Fruit fly (Drosophila melanogaster) whole organism, wandering third instar larva: ENCODE data around the gene CG1024.
A peak's percentile ranks its signal among the peaks of the same experiment; 100 is the strongest.

Experiments used
- Abd-B ChIP-seq: fragments of >200 bp; optimal IDR thresholded peaks from 2 replicates; lab custom pipeline; 2017; ENCODE audit warnings: missing biosample characterization, missing genetic modification characterization
- CG32264 ChIP-seq: fragments of 200-800 bp; sonication (Bioruptor generic); optimal IDR thresholded peaks from 2 replicates; lab custom pipeline; 2016; ENCODE audit warnings: missing biosample characterization, missing genetic modification characterization
- CG9705 ChIP-seq: fragments of 200-800 bp; sonication (Bioruptor generic); optimal IDR thresholded peaks from 2 replicates; lab custom pipeline; 2018; ENCODE audit warnings: missing biosample characterization, mild to moderate bottlenecking, missing genetic modification characterization
- CrebA ChIP-seq: fragments of 200-800 bp; sonication (Bioruptor generic); optimal IDR thresholded peaks from 2 replicates; lab custom pipeline; 2016; ENCODE audit warnings: missing biosample characterization, mild to moderate bottlenecking, missing genetic modification characterization, borderline replicate concordance
- Dfd ChIP-seq: fragments of >200 bp; optimal IDR thresholded peaks from 2 replicates; lab custom pipeline; 2017; ENCODE audit warnings: missing biosample characterization, missing genetic modification characterization
- Dif ChIP-seq: fragments of 200-275, 200-300 bp; sonication (Bioruptor generic); optimal IDR thresholded peaks from 2 replicates; lab custom pipeline; 2018; ENCODE audit warnings: missing biosample characterization, missing genetic modification characterization; ENCODE audit not compliant: partially characterized antibody
- GATAd ChIP-seq: sonication (Bioruptor generic); optimal IDR thresholded peaks from 2 replicates; lab custom pipeline; 2016; ENCODE audit warnings: missing biosample characterization, missing genetic modification characterization
- HLH106 ChIP-seq: fragments of 200-800 bp; optimal IDR thresholded peaks from 3 replicates; lab custom pipeline; 2019; ENCODE audit warnings: missing biosample characterization, mild to moderate bottlenecking, missing genetic modification characterization, moderate library complexity
- Hnf4 ChIP-seq: fragments of 200-800 bp; sonication (Bioruptor generic); optimal IDR thresholded peaks from 2 replicates; lab custom pipeline; 2016; ENCODE audit warnings: missing biosample characterization, mild to moderate bottlenecking, missing genetic modification characterization
- Hr78 ChIP-seq: fragments of >200 bp; optimal IDR thresholded peaks from 2 replicates; lab custom pipeline; 2017; ENCODE audit warnings: missing biosample characterization, missing genetic modification characterization
- Hr83 ChIP-seq: fragments of 200-300 bp; sonication (Bioruptor generic); optimal IDR thresholded peaks from 2 replicates; lab custom pipeline; 2016; ENCODE audit warnings: missing biosample characterization, mild to moderate bottlenecking, missing genetic modification characterization, moderate library complexity; ENCODE audit not compliant: poor library complexity, severe bottlenecking
- Jra ChIP-seq: sonication (Bioruptor generic); optimal IDR thresholded peaks from 2 replicates; lab custom pipeline; 2016; ENCODE audit warnings: missing biosample characterization, missing genetic modification characterization
- Mio ChIP-seq: sonication (Bioruptor generic); optimal IDR thresholded peaks from 2 replicates; lab custom pipeline; 2016; ENCODE audit warnings: missing biosample characterization, missing genetic modification characterization
- Myc ChIP-seq: fragments of >200 bp; optimal IDR thresholded peaks from 2 replicates; lab custom pipeline; 2017
- N ChIP-seq: fragments of >200 bp; optimal IDR thresholded peaks from 2 replicates; lab custom pipeline; 2018; ENCODE audit warnings: missing biosample characterization, missing external identifiers, missing genetic modification characterization
- OdsH ChIP-seq: fragments of 200-800 bp; sonication (Bioruptor generic); optimal IDR thresholded peaks from 2 replicates; lab custom pipeline; 2016; ENCODE audit warnings: missing biosample characterization, mild to moderate bottlenecking, missing genetic modification characterization
- Rel ChIP-seq, 2 experiments: fragments of 200-800 bp; sonication (Bioruptor generic) in 1 of 2; optimal IDR thresholded peaks; 2 replicates in 1 of 2; 3 replicates in 1 of 2; lab custom pipeline; 2016 to 2019; ENCODE audit warnings: mild to moderate bottlenecking in 2 of 2, missing biosample characterization in 2 of 2, missing genetic modification characterization in 2 of 2, moderate library complexity in 1 of 2
- Sp1 ChIP-seq: fragments of 200-800 bp; sonication (Bioruptor generic); optimal IDR thresholded peaks from 3 replicates; lab custom pipeline; 2019; ENCODE audit warnings: missing biosample characterization, mild to moderate bottlenecking, missing genetic modification characterization, moderate library complexity
- Vsx2 ChIP-seq: fragments of 200-300, 225-300 bp; sonication (Bioruptor generic); optimal IDR thresholded peaks from 2 replicates; lab custom pipeline; 2018; ENCODE audit warnings: missing biosample characterization, missing genetic modification characterization; ENCODE audit not compliant: partially characterized antibody
- br ChIP-seq: fragments of 200-800 bp; sonication (Bioruptor generic); optimal IDR thresholded peaks from 2 replicates; lab custom pipeline; 2016; ENCODE audit warnings: missing biosample characterization, missing genetic modification characterization
- brk ChIP-seq: fragments of 200-800 bp; sonication (Bioruptor generic); optimal IDR thresholded peaks from 2 replicates; lab custom pipeline; 2016; ENCODE audit warnings: missing biosample characterization, mild to moderate bottlenecking, missing genetic modification characterization
- dl ChIP-seq, 2 experiments: fragments of 175-275, 200-275 bp in 1 of 2; fragments of 200-275 bp in 1 of 2; sonication (Bioruptor generic); optimal IDR thresholded peaks; lab custom pipeline; 2018; ENCODE audit warnings: mild to moderate bottlenecking in 2 of 2, missing biosample characterization in 2 of 2, missing genetic modification characterization in 2 of 2, moderate library complexity in 2 of 2; ENCODE audit not compliant: partially characterized antibody in 2 of 2, insufficient read depth in 1 of 2
- dmrt93B ChIP-seq: fragments of 200-800 bp; sonication (Bioruptor generic); optimal IDR thresholded peaks from 2 replicates; lab custom pipeline; 2018; ENCODE audit warnings: missing biosample characterization, mild to moderate bottlenecking, missing genetic modification characterization
- dsf ChIP-seq: sonication (Bioruptor generic); optimal IDR thresholded peaks from 2 replicates; lab custom pipeline; 2016; ENCODE audit warnings: missing biosample characterization, missing genetic modification characterization, borderline replicate concordance
- ey ChIP-seq: fragments of 200-800 bp; sonication (Bioruptor generic); optimal IDR thresholded peaks from 2 replicates; lab custom pipeline; 2016; ENCODE audit warnings: missing biosample characterization, missing genetic modification characterization
- foxo ChIP-seq, 2 experiments: fragments of 200-800 bp; sonication (Bioruptor generic); optimal IDR thresholded peaks; 2 replicates in 1 of 2; 3 replicates in 1 of 2; lab custom pipeline; 2016 to 2017; ENCODE audit warnings: missing biosample characterization in 2 of 2, missing genetic modification characterization in 2 of 2
- fru ChIP-seq: fragments of 200-800 bp; sonication (Bioruptor generic); optimal IDR thresholded peaks from 3 replicates; lab custom pipeline; 2016; ENCODE audit warnings: missing biosample characterization, mild to moderate bottlenecking, missing genetic modification characterization
- h ChIP-seq: fragments of 200-800 bp; sonication (Bioruptor generic); optimal IDR thresholded peaks from 3 replicates; lab custom pipeline; 2016; ENCODE audit warnings: missing biosample characterization, mild to moderate bottlenecking, missing genetic modification characterization
- jim ChIP-seq: fragments of 175-275, 200-325 bp; sonication (Bioruptor generic); optimal IDR thresholded peaks from 2 replicates; lab custom pipeline; 2016; ENCODE audit warnings: missing biosample characterization, mild to moderate bottlenecking, missing genetic modification characterization
- lola ChIP-seq: fragments of >200 bp; optimal IDR thresholded peaks from 2 replicates; lab custom pipeline; 2017; ENCODE audit warnings: missing biosample characterization, missing genetic modification characterization
- pan ChIP-seq: fragments of >200 bp; optimal IDR thresholded peaks from 2 replicates; lab custom pipeline; 2017
- psq ChIP-seq: fragments of 200-800 bp; sonication (Bioruptor generic); optimal IDR thresholded peaks from 3 replicates; lab custom pipeline; 2017; ENCODE audit warnings: missing biosample characterization, mild to moderate bottlenecking, missing genetic modification characterization, moderate library complexity
- rgr ChIP-seq: fragments of 200-800 bp; sonication (Bioruptor generic); optimal IDR thresholded peaks from 3 replicates; lab custom pipeline; 2016; ENCODE audit warnings: missing biosample characterization, mild to moderate bottlenecking, missing genetic modification characterization
- sage ChIP-seq: fragments of 200-800 bp; sonication (Bioruptor generic); optimal IDR thresholded peaks from 2 replicates; lab custom pipeline; 2016; ENCODE audit warnings: missing biosample characterization, mild to moderate bottlenecking, missing genetic modification characterization
- sv ChIP-seq: fragments of 200-800 bp; sonication (Bioruptor generic); optimal IDR thresholded peaks from 3 replicates; lab custom pipeline; 2016; ENCODE audit warnings: missing biosample characterization, missing genetic modification characterization
- tai ChIP-seq: sonication (Bioruptor generic); optimal IDR thresholded peaks from 2 replicates; lab custom pipeline; 2016; ENCODE audit warnings: missing biosample characterization, missing genetic modification characterization
- usp ChIP-seq: fragments of >200 bp; optimal IDR thresholded peaks from 2 replicates; lab custom pipeline; 2017; ENCODE audit warnings: missing biosample characterization, missing genetic modification characterization
- woc ChIP-seq: sonication (Bioruptor generic); optimal IDR thresholded peaks from 2 replicates; lab custom pipeline; 2016; ENCODE audit warnings: missing biosample characterization, mild to moderate bottlenecking, missing genetic modification characterization

The CG1024 gene

dm6 chr3R:6396613-6397012 is 16.5 kb upstream of the CG1024 start:
- no peak for TF ChIP-seq CG32264 (GFP tag; lab: Kevin White, UChicago)
- TF ChIP-seq sv = no peak
- no peak for TF ChIP-seq N
- no peak for TF ChIP-seq Rel (GFP tag; optimal IDR thresholded peaks at IDR 0.05; lab: Kevin White, UChicago)
- TF ChIP-seq Rel (tag; optimal IDR thresholded peaks at IDR 0.05; lab: Kevin White, UChicago) = peak; percentile 30
- TF ChIP-seq dsf = no peak
- TF ChIP-seq, all 38 proteins: peak for 1

- TF ChIP-seq Dfd (GFP tag; lab: Kevin White, UChicago) (no peak), sv (no peak), HLH106 (tag; lab: Kevin White, UChicago) (peak; percentile 70), CG9705 (GFP tag; lab: Kevin White, UChicago) (no peak), N (no peak), Jra (no peak), dsf (peak; percentile 52), Dif (GFP tag; lab: Kevin White, UChicago) (no peak), Myc (no peak), tai (GFP tag; lab: Kevin White, UChicago) (peak; percentile 69), usp (GFP tag; lab: Kevin White, UChicago) (no peak), Hr78 (no peak), Sp1 (GFP tag; lab: Kevin White, UChicago) (peak; percentile 76), dmrt93B (peak; percentile 61), brk (GFP tag; lab: Kevin White, UChicago) (peak; percentile 50), Rel (GFP tag; optimal IDR thresholded peaks at IDR 0.05; lab: Kevin White, UChicago) (no peak), Rel (tag; optimal IDR thresholded peaks at IDR 0.05; lab: Kevin White, UChicago) (peak; percentile 32), OdsH (GFP tag; lab: Kevin White, UChicago) (peak; percentile 77), Abd-B (GFP tag; lab: Kevin White, UChicago) (no peak), jim (no peak), psq (GFP tag; lab: Kevin White, UChicago) (peak; percentile 89), dl (GFP tag; optimal IDR thresholded peaks at IDR 0.05; lab: Kevin White, UChicago; ENCODE audit: insufficient read depth in 1 of 2, partially characterized antibody in 2 of 2) (no peak), CG32264 (GFP tag; lab: Kevin White, UChicago) (peak; percentile 42), Hnf4 (GFP tag; lab: Kevin White, UChicago) (peak; percentile 73), Vsx2 (no peak), Hr83 (GFP tag; lab: Kevin White, UChicago) (peak; percentile 69), br (peak; percentile 80), Mio (GFP tag; lab: Kevin White, UChicago) (no peak), lola (no peak), pan (lab: Kevin White, UChicago) (no peak), sage (GFP tag; lab: Kevin White, UChicago) (peak; percentile 69), rgr (GFP tag; lab: Kevin White, UChicago) (peak; percentile 81), h (peak; percentile 83), woc (GFP tag; lab: Kevin White, UChicago) (peak; percentile 76), foxo (GFP tag; optimal IDR thresholded peaks at IDR 0.05; lab: Kevin White, UChicago) (peak in 1 of 2 experiments; percentile 82), ey (GFP tag; lab: Kevin White, UChicago) (peak; percentile 79), fru (GFP tag; lab: Kevin White, UChicago) (peak; percentile 85), GATAd (GFP tag; lab: Kevin White, UChicago) (no peak), CrebA (no peak)
These were observed 15.6 kb upstream of the CG1024 start for dm6 chr3R:6395572-6396295.

- TF ChIP-seq Rel (GFP tag; optimal IDR thresholded peaks at IDR 0.05; lab: Kevin White, UChicago) (no peak), Rel (tag; optimal IDR thresholded peaks at IDR 0.05; lab: Kevin White, UChicago) (no peak), psq (GFP tag; lab: Kevin White, UChicago) (no peak), pan (lab: Kevin White, UChicago) (no peak), sv (no peak), dmrt93B (no peak), Dif (GFP tag; lab: Kevin White, UChicago) (no peak), Abd-B (GFP tag; lab: Kevin White, UChicago) (no peak), lola (no peak), CG32264 (GFP tag; lab: Kevin White, UChicago) (no peak), ey (GFP tag; lab: Kevin White, UChicago) (no peak), dsf (no peak), Hr83 (GFP tag; lab: Kevin White, UChicago) (no peak), usp (GFP tag; lab: Kevin White, UChicago) (no peak)
These were observed 14.1 kb upstream of the CG1024 start for dm6 chr3R:6394247-6394522.
